Worm (Caenorhabditis elegans) whole organism, mixed stage, embryonic: ENCODE measurements around the gene F32G8.2.

Source experiments
- blmp-1 ChIP-seq: fragments of 150-350 bp; optimal IDR thresholded peaks from 2 replicates; lab custom pipeline; 2014; ENCODE audit warnings: missing biosample characterization, missing genetic modification characterization
- ces-1 ChIP-seq: fragments of 150-350 bp; optimal IDR thresholded peaks from 2 replicates; lab custom pipeline; 2014; ENCODE audit warnings: missing biosample characterization, missing genetic modification reagents, missing genetic modification characterization
- elt-1 ChIP-seq: sonication (generic microtip); optimal IDR thresholded peaks from 2 replicates; lab custom pipeline; 2017; ENCODE audit warnings: missing genetic modification characterization, mild to moderate bottlenecking, missing compliant biosample characterization, antibody characterized with exemption, moderate library complexity, borderline replicate concordance; ENCODE audit not compliant: insufficient read depth
- mep-1 ChIP-seq: fragments of 150-350 bp; optimal IDR thresholded peaks from 2 replicates; lab custom pipeline; 2017; ENCODE audit warnings: missing biosample characterization, missing genetic modification reagents, missing genetic modification characterization, inconsistent platforms
- snpc-4 ChIP-seq: fragments of 150-350 bp; optimal IDR thresholded peaks from 2 replicates; lab custom pipeline; 2014; ENCODE audit warnings: missing biosample characterization, missing genetic modification characterization
- tbx-8 ChIP-seq: fragments of 200-800 bp; sonication (Bioruptor generic); optimal IDR thresholded peaks from 2 replicates; lab custom pipeline; 2018; ENCODE audit warnings: mild to moderate bottlenecking, missing genetic modification characterization, moderate library complexity, missing compliant biosample characterization
- unc-39 ChIP-seq: fragments of 150-350 bp; optimal IDR thresholded peaks from 2 replicates; lab custom pipeline; 2014; ENCODE audit warnings: missing biosample characterization, missing genetic modification characterization
- ztf-11 ChIP-seq: fragments of 150-350 bp; optimal IDR thresholded peaks from 2 replicates; lab custom pipeline; 2014; ENCODE audit warnings: missing biosample characterization, missing genetic modification characterization

- TF ChIP-seq ces-1 (GFP tag; lab: Kevin White, UChicago) (no peak), ztf-11 (tag; lab: Kevin White, UChicago) (no peak), blmp-1 (tag; lab: Kevin White, UChicago) (no peak), tbx-8 (GFP tag; lab: Kevin White, UChicago) (no peak), mep-1 (tag; lab: Kevin White, UChicago) (no peak), snpc-4 (tag; lab: Kevin White, UChicago) (no peak), unc-39 (tag; lab: Kevin White, UChicago) (no peak), elt-1 (tag; lab: Kevin White, UChicago) (no peak)
Measured at ce11 chrV:10557676-10558075, 7.9 kb downstream of the F32G8.2 start, which contains the start of gene best-14.
